Worm (Caenorhabditis elegans) whole organism, young adult: ENCODE data around the gene srx-39.

Experiments used
- F22D6.2 ChIP-seq: sonication (generic microtip); optimal IDR thresholded peaks from 2 replicates; lab custom pipeline; 2016; ENCODE audit warnings: mild to moderate bottlenecking, missing genetic modification characterization, missing compliant biosample characterization
- Y67H2A.10 ChIP-seq: fragments of 200-800 bp; sonication (Bioruptor generic); conservative IDR thresholded peaks from 2 replicates; pipeline ENCODE4 v1.3.6; 2022; ENCODE audit warnings: missing genetic modification reagents, missing genetic modification characterization, missing compliant biosample characterization
- Y95B8A.8 ChIP-seq: fragments of 200-800 bp; sonication (Bioruptor generic); IDR thresholded peaks from 2 replicates; pipeline ENCODE4 v1.3.6; 2022; ENCODE audit warnings: missing genetic modification reagents, missing genetic modification characterization, missing compliant biosample characterization
- atf-7 ChIP-seq: sonication (generic microtip); optimal IDR thresholded peaks from 2 replicates; lab custom pipeline; 2017; ENCODE audit warnings: mild to moderate bottlenecking, missing genetic modification characterization, missing compliant biosample characterization
- athp-1 ChIP-seq: sonication (generic microtip); optimal IDR thresholded peaks from 2 replicates; lab custom pipeline; 2017; ENCODE audit warnings: mild to moderate bottlenecking, missing genetic modification characterization, missing compliant biosample characterization
- attf-6 ChIP-seq: fragments of 200-800 bp; sonication (Bioruptor generic); IDR thresholded peaks from 2 replicates; pipeline ENCODE4 v1.3.6; 2022; ENCODE audit warnings: missing genetic modification reagents, missing genetic modification characterization, missing compliant biosample characterization
- ceh-100 ChIP-seq: fragments of 200-800 bp; sonication (Bioruptor generic); IDR thresholded peaks from 2 replicates; pipeline ENCODE4 v1.3.6; 2022; ENCODE audit warnings: missing genetic modification reagents, missing genetic modification characterization, missing compliant biosample characterization
- ceh-58 ChIP-seq: fragments of 200-800 bp; sonication (Bioruptor generic); IDR thresholded peaks from 2 replicates; pipeline ENCODE4 v1.3.6; 2022; ENCODE audit warnings: missing genetic modification characterization, missing compliant biosample characterization
- efl-1 ChIP-seq: fragments of 150-350 bp; optimal IDR thresholded peaks from 2 replicates; lab custom pipeline; 2014; ENCODE audit warnings: missing biosample characterization, missing genetic modification reagents, missing genetic modification characterization
- ets-4 ChIP-seq: fragments of 200-800 bp; sonication (Bioruptor generic); optimal IDR thresholded peaks from 2 replicates; lab custom pipeline; 2018; ENCODE audit warnings: mild to moderate bottlenecking, missing genetic modification characterization, missing compliant biosample characterization
- fkh-3 ChIP-seq: sonication (generic microtip); optimal IDR thresholded peaks from 2 replicates; lab custom pipeline; 2016; ENCODE audit warnings: mild to moderate bottlenecking, missing genetic modification characterization, missing compliant biosample characterization
- hsf-1 ChIP-seq: fragments of 200-800 bp; sonication (Bioruptor generic); IDR thresholded peaks from 2 replicates; pipeline ENCODE4 v1.3.6; 2022; ENCODE audit warnings: missing genetic modification reagents, missing genetic modification characterization, missing compliant biosample characterization
- lsl-1 ChIP-seq: fragments of 200-800 bp; sonication (Bioruptor generic); optimal IDR thresholded peaks from 2 replicates; lab custom pipeline; 2018; ENCODE audit warnings: mild to moderate bottlenecking, missing genetic modification characterization, moderate library complexity, missing compliant biosample characterization
- nhr-80 ChIP-seq: sonication (generic microtip); optimal IDR thresholded peaks from 2 replicates; lab custom pipeline; 2016; ENCODE audit warnings: missing genetic modification characterization, missing compliant biosample characterization
- ztf-25 ChIP-seq: fragments of 200-800 bp; sonication (Bioruptor generic); IDR thresholded peaks from 2 replicates; pipeline ENCODE4 v1.3.6; 2022; ENCODE audit warnings: missing genetic modification reagents, missing genetic modification characterization, missing compliant biosample characterization
- ztf-26 ChIP-seq: sonication (generic microtip); optimal IDR thresholded peaks from 2 replicates; lab custom pipeline; 2017; ENCODE audit warnings: missing genetic modification characterization, missing compliant biosample characterization

The srx-39 gene

ce11 chrV:5119679-5120078, 37.9 kb downstream of the srx-39 start, which contains the start of gene sid-1:
Gene sid-1 (plus strand): TSS chrV:5119970.
- no peak for TF ChIP-seq hsf-1 (GFP tag; lab: Robert Waterston, UW)
- TF ChIP-seq efl-1 (GFP tag; lab: Kevin White, UChicago): no peak
- TF ChIP-seq ztf-26 (tag; lab: Kevin White, UChicago): no peak
- no peak for TF ChIP-seq athp-1 (tag; lab: Kevin White, UChicago)
- no peak for TF ChIP-seq attf-6 (GFP tag; lab: Robert Waterston, UW)
- TF ChIP-seq nhr-80: peak; percentile 24
- TF ChIP-seq Y95B8A.8 (GFP tag; lab: Robert Waterston, UW): no peak

DNA sequence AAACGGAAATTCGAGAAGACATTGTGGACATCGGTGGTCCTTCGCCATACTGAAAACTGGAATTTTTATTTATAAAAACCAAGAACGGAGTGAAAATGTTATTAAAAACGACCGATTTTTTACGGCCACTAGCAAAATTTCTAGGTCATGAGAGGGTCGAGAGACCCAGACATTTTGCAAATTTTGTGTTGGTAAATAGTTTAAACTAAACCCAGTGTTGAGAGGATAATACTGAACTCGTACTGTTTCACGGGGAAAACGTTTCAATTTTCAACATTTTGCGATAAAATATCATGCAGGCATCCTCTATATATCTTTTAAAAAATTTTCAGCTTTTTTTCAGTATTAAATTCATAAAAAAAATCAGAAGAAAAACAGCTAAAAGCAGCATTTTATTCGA, 38.5 kb downstream of the srx-39 start, which contains the start of gene C04F5.9:
Gene C04F5.9 (minus strand): TSS at position 101 of the 400 bp plus-strand sequence.
- no peak for TF ChIP-seq atf-7 (tag; lab: Kevin White, UChicago)
- no peak for TF ChIP-seq ets-4 (GFP tag; lab: Kevin White, UChicago)
- TF ChIP-seq Y67H2A.10 (GFP tag; lab: Robert Waterston, UW): no peak
- TF ChIP-seq F22D6.2 (tag; lab: Kevin White, UChicago): no peak
- no peak for TF ChIP-seq ztf-25 (GFP tag; lab: Robert Waterston, UW)
- TF ChIP-seq ceh-100 (GFP tag; lab: Robert Waterston, UW): no peak
- no peak for TF ChIP-seq nhr-80
- no peak for TF ChIP-seq fkh-3 (tag; lab: Kevin White, UChicago)

DNA sequence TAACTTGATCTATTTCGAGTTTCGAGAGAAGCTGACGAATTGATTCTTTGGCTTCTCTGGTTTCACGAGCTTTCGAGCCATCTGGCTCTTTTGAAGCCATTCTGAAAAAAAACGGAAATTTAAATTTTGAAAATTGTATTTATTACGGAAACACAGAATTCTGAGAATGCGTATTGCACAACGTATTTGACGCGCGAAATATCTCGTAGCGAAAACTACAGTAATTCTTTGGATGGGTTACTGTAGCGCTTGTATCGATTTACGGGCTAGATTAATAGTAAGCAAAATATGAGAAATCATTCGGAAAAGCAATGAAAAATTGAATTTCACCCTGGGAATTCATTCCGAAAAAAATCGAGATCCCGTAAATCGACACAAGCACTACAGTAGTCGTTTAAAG, 43.9 kb downstream of the srx-39 start, which contains the start of gene C04F5.8:
Gene C04F5.8 (minus strand): TSS at position 101 of the 400 bp plus-strand sequence.
- no peak for TF ChIP-seq Y95B8A.8 (GFP tag; lab: Robert Waterston, UW)
- peak; percentile 38 for TF ChIP-seq lsl-1 (GFP tag; lab: Kevin White, UChicago)

DNA sequence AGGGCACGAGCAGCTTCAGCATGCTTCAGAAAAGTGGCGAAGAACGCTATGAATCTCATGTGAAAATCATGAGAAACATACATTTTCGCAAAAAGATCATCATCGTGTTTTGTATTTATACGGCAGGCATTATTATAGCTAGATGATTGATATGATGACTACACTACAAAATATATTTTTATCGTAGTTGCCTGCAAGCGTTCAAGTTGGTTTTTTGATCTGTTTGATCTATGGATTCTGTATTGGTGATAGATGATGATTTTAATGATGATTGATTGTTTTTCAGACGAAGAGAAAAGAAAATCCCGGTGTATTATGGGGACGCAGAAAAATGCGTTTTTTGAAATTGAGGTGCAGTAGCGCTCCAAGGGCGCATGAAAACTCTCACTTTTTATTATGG, 46.9 kb downstream of the srx-39 start, which contains the start of gene ugt-63:
Gene ugt-63 (minus strand): TSS at position 89 of the 400 bp plus-strand sequence.
- TF ChIP-seq lsl-1 (GFP tag; lab: Kevin White, UChicago) (no peak), ceh-58 (GFP tag; lab: Robert Waterston, UW) (0 out of 2 replicates have a peak, but pooled peaks have one; percentile 18)

DNA sequence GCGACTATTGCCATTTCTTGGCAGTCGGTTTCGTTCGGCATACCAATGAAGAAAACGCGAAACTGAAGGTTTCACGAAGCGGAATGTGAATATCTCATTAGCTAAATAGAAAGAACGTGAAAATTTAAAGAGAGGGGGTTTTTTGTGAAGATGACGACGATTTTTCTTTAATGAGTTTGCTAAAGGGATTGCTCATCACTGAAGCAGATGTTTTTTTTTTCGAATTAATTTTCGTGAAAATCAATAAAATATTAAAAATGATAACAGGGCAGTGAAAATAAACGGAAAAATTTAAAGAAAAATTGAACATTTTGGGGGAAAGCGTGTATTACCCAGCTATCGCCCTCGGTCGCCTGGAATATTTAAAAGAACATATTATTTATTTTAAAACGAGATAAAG, 49.7 kb downstream of the srx-39 start, which contains the start of gene srab-3:
Gene srab-3 (minus strand): TSS at position 101 of the 400 bp plus-strand sequence.
- TF ChIP-seq Y95B8A.8 (GFP tag; lab: Robert Waterston, UW): no peak
